Worm (Caenorhabditis elegans) whole organism, midembryonic: ENCODE data around the gene C11D2.4.

Experiments
- T22C8.4 ChIP-seq: fragments of 200-800 bp; sonication (Bioruptor generic); IDR thresholded peaks from 2 replicates; pipeline ENCODE4 v1.3.6; 2022; ENCODE audit warnings: missing genetic modification characterization, missing compliant biosample characterization
- cog-1 ChIP-seq: sonication (generic microtip); optimal IDR thresholded peaks from 2 replicates; lab custom pipeline; 2016; ENCODE audit warnings: missing genetic modification characterization, missing compliant biosample characterization
- flt-1 ChIP-seq: fragments of 200-800 bp; sonication (Bioruptor generic); IDR thresholded peaks from 2 replicates; pipeline ENCODE4 v1.3.6; 2022; ENCODE audit warnings: missing genetic modification characterization, missing compliant biosample characterization
- klf-2 ChIP-seq: fragments of 200-800 bp; sonication (Bioruptor generic); conservative IDR thresholded peaks from 2 replicates; pipeline ENCODE4 v1.3.6; 2022; ENCODE audit warnings: missing genetic modification reagents, missing genetic modification characterization, missing compliant biosample characterization
- med-1 ChIP-seq: sonication (generic microtip); optimal IDR thresholded peaks from 2 replicates; lab custom pipeline; 2017; ENCODE audit warnings: missing genetic modification characterization, mild to moderate bottlenecking, missing compliant biosample characterization, antibody characterized with exemption, missing genetic modification reagents; ENCODE audit not compliant: insufficient read depth
- ref-1 ChIP-seq: fragments of 200-800 bp; sonication (Bioruptor generic); conservative IDR thresholded peaks from 2 replicates; pipeline ENCODE4 v1.3.6; 2022; ENCODE audit warnings: missing genetic modification reagents, missing genetic modification characterization, missing compliant biosample characterization
- tab-1 ChIP-seq: fragments of 200-800 bp; sonication (Bioruptor generic); IDR thresholded peaks from 2 replicates; pipeline ENCODE4 v1.3.6; 2022; ENCODE audit warnings: missing genetic modification characterization, missing compliant biosample characterization
- ztf-23 ChIP-seq: fragments of 200-800 bp; sonication (Bioruptor generic); IDR thresholded peaks from 2 replicates; pipeline ENCODE4 v1.3.6; 2022; ENCODE audit warnings: missing genetic modification reagents, missing genetic modification characterization, missing compliant biosample characterization
- ztf-29 ChIP-seq: fragments of 200-800 bp; sonication (Bioruptor generic); IDR thresholded peaks from 2 replicates; pipeline ENCODE4 v1.3.6; 2022; ENCODE audit warnings: missing genetic modification reagents, missing genetic modification characterization, missing compliant biosample characterization

Gene C11D2.4

DNA sequence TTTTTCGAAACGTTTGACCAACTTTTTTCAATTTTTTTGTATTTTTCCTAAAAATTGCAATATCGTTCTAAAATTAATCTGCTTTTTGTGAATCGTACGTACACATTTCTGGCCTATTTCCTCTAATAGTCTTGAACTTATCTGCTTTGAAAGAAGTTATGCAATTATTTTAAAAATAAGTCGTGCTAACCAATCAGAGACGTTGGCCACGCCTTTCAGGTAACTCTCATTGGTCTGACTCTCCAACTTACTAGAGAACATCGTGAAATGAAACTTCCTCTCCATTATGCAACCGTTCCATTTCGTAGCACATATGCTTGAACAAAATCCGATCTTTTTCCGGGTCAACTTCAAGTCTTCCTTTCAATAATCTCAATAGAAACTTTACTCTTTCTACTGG lies 2.9 kb upstream of the C11D2.4 start:
- no peak for TF ChIP-seq cog-1 (tag; lab: Kevin White, UChicago)
- TF ChIP-seq med-1 (GFP tag; lab: Kevin White, UChicago): no peak
- no peak for TF ChIP-seq ztf-23 (GFP tag; lab: Robert Waterston, UW)
- no peak for TF ChIP-seq tab-1 (GFP tag; lab: Robert Waterston, UW)
- no peak for TF ChIP-seq klf-2 (GFP tag; lab: Robert Waterston, UW)

- TF ChIP-seq ref-1 (GFP tag; lab: Robert Waterston, UW) (no peak), T22C8.4 (GFP tag; lab: Robert Waterston, UW) (no peak), cog-1 (tag; lab: Kevin White, UChicago) (no peak), tab-1 (GFP tag; lab: Robert Waterston, UW) (no peak), flt-1 (no peak), med-1 (GFP tag; lab: Kevin White, UChicago) (no peak), ztf-29 (GFP tag; lab: Robert Waterston, UW) (no peak), ztf-23 (GFP tag; lab: Robert Waterston, UW) (no peak), klf-2 (GFP tag; lab: Robert Waterston, UW) (no peak)
Observed at ce11 chrIV:6155296-6155695, 1.5 kb downstream of the C11D2.4 start, which contains the start of gene C11D2.7. TSS of gene C11D2.7 (minus strand) at chrIV:6155396.

DNA sequence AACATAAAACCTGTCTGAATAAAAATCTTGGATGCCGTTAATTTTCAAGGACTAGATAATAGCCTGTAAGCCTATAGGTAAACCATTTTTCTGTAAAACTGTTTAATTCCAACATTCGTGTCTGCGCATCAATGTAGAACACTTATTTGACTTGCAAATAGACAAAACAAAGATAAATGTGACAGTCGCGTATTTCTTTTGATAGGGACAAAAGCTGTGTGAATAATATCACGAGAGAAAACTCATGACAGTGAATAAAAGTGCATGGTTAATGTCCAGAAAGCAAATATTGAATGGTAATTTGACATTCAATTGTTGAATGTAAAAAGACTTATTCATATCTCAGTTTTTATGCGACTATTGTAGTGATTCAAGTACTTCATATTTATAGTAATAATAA lies 5.2 kb downstream of the C11D2.4 start, which contains the start of gene C11D2.3:
Gene C11D2.3, plus strand, starts transcription at position 301 of the 400 bp plus-strand sequence.
- TF ChIP-seq ztf-29 (GFP tag; lab: Robert Waterston, UW) (no peak), T22C8.4 (GFP tag; lab: Robert Waterston, UW) (no peak), ref-1 (GFP tag; lab: Robert Waterston, UW) (no peak), tab-1 (GFP tag; lab: Robert Waterston, UW) (no peak), ztf-23 (GFP tag; lab: Robert Waterston, UW) (no peak), klf-2 (GFP tag; lab: Robert Waterston, UW) (no peak), flt-1 (no peak), cog-1 (tag; lab: Kevin White, UChicago) (no peak), med-1 (GFP tag; lab: Kevin White, UChicago) (no peak)

DNA sequence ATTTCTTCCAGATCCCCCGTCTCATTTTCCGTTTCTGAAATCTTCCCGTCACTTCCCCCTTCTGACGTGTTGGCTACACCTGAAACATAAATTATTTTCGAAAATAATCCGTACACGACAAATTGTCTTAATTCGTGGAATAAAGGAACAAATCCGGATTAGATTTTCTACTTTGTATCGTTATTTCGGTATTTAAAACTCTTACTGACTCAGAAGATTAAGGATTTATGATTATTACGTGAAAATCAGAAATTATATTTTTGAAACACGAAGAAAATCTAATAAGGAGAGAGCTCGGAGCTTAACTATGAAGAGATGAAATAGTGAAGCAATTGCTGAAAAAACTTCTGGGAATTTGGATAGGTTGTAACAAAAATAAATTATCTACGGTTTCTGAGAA lies 7.4 kb downstream of the C11D2.4 start:
- TF ChIP-seq ztf-23 (GFP tag; lab: Robert Waterston, UW): no peak

ce11 chrIV:6145984-6146383 lies 10.8 kb downstream of the C11D2.4 start:
- TF ChIP-seq flt-1 (no peak), klf-2 (GFP tag; lab: Robert Waterston, UW) (no peak), T22C8.4 (GFP tag; lab: Robert Waterston, UW) (no peak), ztf-29 (GFP tag; lab: Robert Waterston, UW) (no peak), cog-1 (tag; lab: Kevin White, UChicago) (no peak), ztf-23 (GFP tag; lab: Robert Waterston, UW) (no peak)

DNA sequence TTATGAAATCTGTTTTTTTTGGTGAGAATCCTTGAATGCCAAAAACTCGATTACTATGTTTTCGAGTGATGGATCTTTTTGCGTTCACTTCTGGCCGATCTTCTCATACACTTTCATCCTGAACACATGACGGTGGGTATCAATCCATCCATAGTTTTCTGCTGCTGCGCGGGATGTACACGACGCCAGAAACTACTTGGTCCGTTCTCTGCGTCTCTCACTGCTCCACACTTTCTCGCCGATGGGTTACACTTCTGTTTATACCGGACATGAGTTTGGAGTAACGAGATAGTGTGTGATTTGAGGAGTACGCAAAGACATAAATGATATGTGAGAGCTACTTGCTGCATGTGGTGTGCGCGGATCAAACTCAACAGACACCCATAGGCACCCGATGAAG lies 16.1 kb downstream of the C11D2.4 start:
- TF ChIP-seq flt-1 (no peak), ref-1 (GFP tag; lab: Robert Waterston, UW) (no peak), T22C8.4 (GFP tag; lab: Robert Waterston, UW) (no peak), ztf-23 (GFP tag; lab: Robert Waterston, UW) (no peak), med-1 (GFP tag; lab: Kevin White, UChicago) (no peak), tab-1 (GFP tag; lab: Robert Waterston, UW) (no peak), cog-1 (tag; lab: Kevin White, UChicago) (no peak), klf-2 (GFP tag; lab: Robert Waterston, UW) (no peak), ztf-29 (GFP tag; lab: Robert Waterston, UW) (no peak)

- TF ChIP-seq cog-1 (tag; lab: Kevin White, UChicago): no peak
- TF ChIP-seq flt-1: no peak
- TF ChIP-seq ztf-29 (GFP tag; lab: Robert Waterston, UW): no peak
- TF ChIP-seq tab-1 (GFP tag; lab: Robert Waterston, UW): no peak
- no peak for TF ChIP-seq ztf-23 (GFP tag; lab: Robert Waterston, UW)
- TF ChIP-seq klf-2 (GFP tag; lab: Robert Waterston, UW): no peak
- no peak for TF ChIP-seq T22C8.4 (GFP tag; lab: Robert Waterston, UW)
- no peak for TF ChIP-seq med-1 (GFP tag; lab: Kevin White, UChicago)
- no peak for TF ChIP-seq ref-1 (GFP tag; lab: Robert Waterston, UW)
Observed at ce11 chrIV:6135592-6135991, 21.2 kb downstream of the C11D2.4 start.

DNA sequence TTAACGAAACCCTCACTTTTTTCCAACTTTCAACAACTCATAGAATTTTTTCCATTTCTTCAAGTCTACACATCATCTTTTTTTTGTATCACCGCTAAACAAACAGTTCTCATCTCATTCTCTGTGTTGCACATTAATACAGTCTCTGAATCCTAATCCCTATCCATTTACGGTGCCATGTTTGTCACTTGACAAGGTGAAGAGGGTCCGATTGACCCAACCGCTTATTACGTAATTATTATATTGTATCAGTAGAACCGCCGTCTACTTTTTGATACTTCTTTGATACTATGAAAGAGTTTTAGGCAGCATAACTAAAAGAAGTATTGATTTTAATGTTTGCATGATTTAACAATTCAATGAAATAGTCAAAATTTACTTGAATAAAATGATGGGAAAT lies 22.1 kb downstream of the C11D2.4 start:
- TF ChIP-seq flt-1 (no peak), klf-2 (GFP tag; lab: Robert Waterston, UW) (no peak), tab-1 (GFP tag; lab: Robert Waterston, UW) (no peak), med-1 (GFP tag; lab: Kevin White, UChicago) (no peak)

DNA sequence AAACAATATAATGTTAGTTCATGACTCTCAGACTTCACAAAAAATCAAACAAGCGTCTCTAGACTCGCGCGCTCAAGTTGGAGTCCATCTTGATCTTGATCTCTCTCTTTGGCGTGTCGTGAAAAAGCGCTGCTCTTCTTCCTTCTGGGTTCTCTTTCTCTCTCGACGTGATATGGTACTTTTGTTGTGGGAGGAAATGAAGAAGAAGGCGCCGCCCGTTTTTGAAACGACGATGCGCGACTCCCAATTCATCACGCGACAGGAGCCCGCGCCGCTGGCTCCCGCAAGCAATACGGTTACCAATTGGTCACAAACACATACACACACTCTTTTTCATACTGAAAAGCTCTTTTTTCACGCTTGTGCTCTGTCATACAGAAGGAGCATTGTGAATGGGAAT lies 26.3 kb downstream of the C11D2.4 start:
- no peak for TF ChIP-seq ztf-29 (GFP tag; lab: Robert Waterston, UW)

DNA sequence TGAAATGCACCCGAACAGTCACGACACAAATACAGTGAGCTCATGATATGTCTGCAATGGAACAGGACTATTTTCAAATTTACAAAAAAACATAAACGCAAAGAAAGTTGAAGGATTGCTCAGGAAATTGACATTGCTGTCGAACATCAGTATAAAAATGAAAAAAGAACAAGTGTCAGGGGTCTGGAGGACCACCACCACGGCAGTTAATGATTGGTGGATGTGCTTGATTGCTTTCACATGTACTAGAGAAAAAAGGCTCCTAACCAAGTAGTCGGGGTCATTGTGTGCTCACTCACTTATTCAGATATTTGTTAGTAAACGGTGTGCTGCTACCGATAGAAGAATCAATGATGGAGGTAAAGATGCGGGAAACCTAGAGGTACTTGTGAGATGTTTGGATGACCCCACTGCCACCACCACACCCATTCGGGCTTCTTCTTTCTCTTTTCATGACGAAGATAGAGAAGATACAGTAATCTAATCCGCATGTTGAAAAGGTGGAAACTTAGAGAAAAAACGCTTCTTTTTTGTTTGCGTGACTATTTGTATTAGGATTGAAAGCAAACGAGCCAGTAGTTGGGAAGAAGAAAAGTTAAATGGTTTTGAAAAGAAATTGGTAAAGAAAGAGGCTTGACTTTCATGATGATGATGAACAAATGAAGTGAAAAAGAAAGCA lies 29.4 kb downstream of the C11D2.4 start, which contains the start of gene M03D4.4:
Gene M03D4.4, minus strand, starts transcription at position 51 of the 679 bp plus-strand sequence.
- TF ChIP-seq flt-1 (no peak), ztf-23 (GFP tag; lab: Robert Waterston, UW) (no peak), T22C8.4 (GFP tag; lab: Robert Waterston, UW) (no peak), med-1 (GFP tag; lab: Kevin White, UChicago) (no peak), cog-1 (tag; lab: Kevin White, UChicago) (no peak), ref-1 (GFP tag; lab: Robert Waterston, UW) (no peak), ztf-29 (GFP tag; lab: Robert Waterston, UW) (no peak), tab-1 (GFP tag; lab: Robert Waterston, UW) (no peak), klf-2 (GFP tag; lab: Robert Waterston, UW) (no peak)
